Worm (Caenorhabditis elegans) whole organism, early embryonic: ENCODE measurements around the gene dhs-24.

Source experiments
- F13C5.2 ChIP-seq: sonication (generic microtip); optimal IDR thresholded peaks from 2 replicates; lab custom pipeline; 2017; ENCODE audit warnings: mild to moderate bottlenecking, missing genetic modification characterization, inconsistent platforms, missing compliant biosample characterization
- aly-1 ChIP-seq: sonication (generic microtip); optimal IDR thresholded peaks from 2 replicates; lab custom pipeline; 2016; ENCODE audit warnings: missing genetic modification characterization, missing compliant biosample characterization
- ama-1 ChIP-seq: fragments of 150-350 bp; optimal IDR thresholded peaks from 2 replicates; lab custom pipeline; 2014
- ceh-13 ChIP-seq: fragments of 200-800 bp; sonication (Bioruptor generic); optimal IDR thresholded peaks from 2 replicates; lab custom pipeline; 2018; ENCODE audit warnings: mild to moderate bottlenecking, missing genetic modification characterization, missing compliant biosample characterization
- ceh-36 ChIP-seq: sonication (generic microtip); optimal IDR thresholded peaks from 2 replicates; lab custom pipeline; 2016; ENCODE audit warnings: missing genetic modification characterization, inconsistent platforms, missing compliant biosample characterization
- ets-7 ChIP-seq: sonication (generic microtip); optimal IDR thresholded peaks from 2 replicates; lab custom pipeline; 2016; ENCODE audit warnings: missing genotype, missing genetic modification characterization, missing compliant biosample characterization
- flt-1 ChIP-seq: fragments of 200-800 bp; sonication (Bioruptor generic); IDR thresholded peaks from 2 replicates; pipeline ENCODE4 v1.3.6; 2022; ENCODE audit warnings: missing genetic modification characterization, missing compliant biosample characterization
- hmbx-1 ChIP-seq: sonication (generic microtip); optimal IDR thresholded peaks from 2 replicates; lab custom pipeline; 2016; ENCODE audit warnings: mild to moderate bottlenecking, missing genetic modification characterization, missing compliant biosample characterization
- hmg-4 ChIP-seq: fragments of 200-800 bp; sonication (Bioruptor generic); optimal IDR thresholded peaks from 2 replicates; lab custom pipeline; 2018; ENCODE audit warnings: mild to moderate bottlenecking, missing genetic modification characterization, missing compliant biosample characterization
- hnd-1 ChIP-seq: sonication (generic microtip); optimal IDR thresholded peaks from 2 replicates; lab custom pipeline; 2016; ENCODE audit warnings: missing genetic modification characterization, missing compliant biosample characterization
- pes-1 ChIP-seq: fragments of 200-800 bp; sonication (Bioruptor generic); IDR thresholded peaks from 2 replicates; pipeline ENCODE4 v1.3.6; 2022; ENCODE audit warnings: missing genetic modification reagents, missing genetic modification characterization, missing compliant biosample characterization
- scrt-1 ChIP-seq: fragments of 200-800 bp; sonication (Bioruptor generic); IDR thresholded peaks from 2 replicates; pipeline ENCODE4 v1.3.6; 2022; ENCODE audit warnings: missing genetic modification characterization, missing compliant biosample characterization
- tbx-37 ChIP-seq: fragments of 200-800 bp; sonication (Bioruptor generic); conservative IDR thresholded peaks from 2 replicates; pipeline ENCODE4 v1.3.6; 2022; ENCODE audit warnings: missing genetic modification reagents, missing genetic modification characterization, missing compliant biosample characterization

DNA sequence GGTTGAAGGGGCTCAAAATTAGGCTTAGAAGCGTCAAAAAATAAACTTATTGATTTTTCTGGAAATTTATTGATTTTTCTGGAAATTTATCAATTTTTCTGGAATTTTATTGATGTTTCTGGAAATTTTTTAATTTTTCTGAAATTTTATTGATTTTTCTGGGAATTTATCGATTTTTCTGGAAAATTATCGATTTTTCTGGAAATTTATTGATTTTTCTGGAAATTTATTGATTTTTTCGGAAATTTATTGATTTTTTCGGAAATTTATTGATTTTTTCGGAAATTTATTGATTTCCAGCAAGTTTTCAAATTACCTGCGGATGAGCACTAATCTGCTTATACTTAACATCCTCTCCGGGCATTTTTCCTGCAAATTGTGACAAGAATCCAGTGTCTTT, 44.6 kb downstream of the dhs-24 start:
- no peak for TF ChIP-seq ama-1
- no peak for TF ChIP-seq tbx-37
- TF ChIP-seq pes-1 (GFP tag; lab: Robert Waterston, UW), result no peak
- no peak for TF ChIP-seq aly-1
- no peak for TF ChIP-seq ceh-36
- no peak for TF ChIP-seq flt-1 (GFP tag; lab: Robert Waterston, UW)
- TF ChIP-seq hnd-1 (tag; lab: Kevin White, UChicago), result no peak
- no peak for TF ChIP-seq ceh-13
- no peak for TF ChIP-seq hmg-4 (GFP tag; lab: Kevin White, UChicago)
- no peak for TF ChIP-seq F13C5.2 (tag; lab: Kevin White, UChicago)
- TF ChIP-seq hmbx-1, result no peak
- no peak for TF ChIP-seq ets-7 (tag; lab: Kevin White, UChicago)
- no peak for TF ChIP-seq scrt-1 (GFP tag; lab: Robert Waterston, UW)
